Worm (Caenorhabditis elegans) whole organism, L3 larva: Measurements from ENCODE around the gene C38C3.6.

Source experiments
- aly-2 ChIP-seq: fragments of 150-350 bp; optimal IDR thresholded peaks from 2 replicates; lab custom pipeline; 2014; ENCODE audit warnings: missing biosample characterization, missing genetic modification characterization
- ceh-16 ChIP-seq: sonication (generic microtip); optimal IDR thresholded peaks from 2 replicates; lab custom pipeline; 2017; ENCODE audit warnings: missing biosample characterization, missing genetic modification characterization
- ceh-9 ChIP-seq: sonication (generic microtip); optimal IDR thresholded peaks from 2 replicates; lab custom pipeline; 2018; ENCODE audit warnings: missing biosample characterization, missing genetic modification characterization
- pha-4 ChIP-seq: fragments of 150-350 bp; optimal IDR thresholded peaks from 2 replicates; lab custom pipeline; 2014; ENCODE audit warnings: missing biosample characterization, missing genetic modification reagents, missing genetic modification characterization
- sea-2 ChIP-seq: fragments of 150-350 bp; sonication (generic microtip); optimal IDR thresholded peaks from 4 replicates; lab custom pipeline; 2014; ENCODE audit warnings: missing biosample characterization, missing genetic modification reagents, missing genetic modification characterization

DNA sequence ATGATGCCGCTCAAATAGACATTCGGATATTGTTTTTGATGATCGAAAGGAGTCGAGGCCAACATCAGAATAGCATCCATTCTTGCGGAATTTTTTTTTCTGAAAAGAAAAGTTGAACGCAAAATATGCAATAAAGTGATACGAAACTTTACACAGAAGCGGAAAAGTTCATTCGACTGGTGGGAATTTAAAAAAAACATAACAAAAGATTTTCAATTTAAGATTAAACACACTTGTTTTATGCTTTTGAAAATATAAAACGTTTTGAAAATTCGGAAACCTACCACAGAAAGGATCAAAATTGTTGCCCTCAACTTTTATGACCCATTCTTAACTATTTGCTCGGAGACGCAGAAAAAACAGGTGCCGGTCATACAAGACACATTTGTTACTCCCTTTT lies 45.6 kb upstream of the C38C3.6 start, which contains the start of gene K02H11.9:
- TF ChIP-seq pha-4 (tag; lab: Kevin White, UChicago) (no peak), ceh-9 (tag; lab: Kevin White, UChicago) (no peak), sea-2 (no peak), aly-2 (no peak), ceh-16 (tag; lab: Kevin White, UChicago) (no peak)
